Fruit fly (Drosophila melanogaster) whole organism, embryonic: ENCODE data around the gene Prp39.

Source experiments
- Atf3 ChIP-seq: fragments of 200-800 bp; sonication (Bioruptor generic); optimal IDR thresholded peaks from 3 replicates; lab custom pipeline; 2016; ENCODE audit warnings: missing biosample characterization, missing genetic modification characterization
- CG11696 ChIP-seq: fragments of 200-800 bp; sonication (Bioruptor generic); IDR thresholded peaks from 2 replicates; pipeline ENCODE4 v1.3.6; 2022; ENCODE audit warnings: missing biosample characterization, missing genetic modification characterization
- CG12942 ChIP-seq: fragments of 200-800 bp; sonication (Bioruptor generic); optimal IDR thresholded peaks from 3 replicates; lab custom pipeline; 2016; ENCODE audit warnings: missing biosample characterization, missing genetic modification characterization
- CG15269 ChIP-seq: fragments of 200-800 bp; sonication (Bioruptor generic); optimal IDR thresholded peaks from 2 replicates; lab custom pipeline; 2018; ENCODE audit warnings: missing biosample characterization, mild to moderate bottlenecking, missing genetic modification characterization, moderate library complexity
- CG15514 ChIP-seq: fragments of 200-800 bp; sonication (Bioruptor generic); optimal IDR thresholded peaks from 3 replicates; lab custom pipeline; 2017; ENCODE audit warnings: missing biosample characterization, missing genetic modification characterization, mild to moderate bottlenecking, moderate library complexity, missing genetic modification reagents
- CG1792 ChIP-seq: fragments of 200-800 bp; sonication (Bioruptor generic); optimal IDR thresholded peaks from 2 replicates; lab custom pipeline; 2016; ENCODE audit warnings: missing biosample characterization, missing genetic modification characterization
- CG18599 ChIP-seq: fragments of 200-800 bp; sonication (Bioruptor generic); optimal IDR thresholded peaks from 3 replicates; lab custom pipeline; 2017; ENCODE audit warnings: missing biosample characterization, missing genetic modification characterization, mild to moderate bottlenecking, moderate library complexity, missing genetic modification reagents
- CG2202 ChIP-seq: fragments of 200-800 bp; sonication (Bioruptor generic); optimal IDR thresholded peaks from 2 replicates; lab custom pipeline; 2018; ENCODE audit warnings: missing biosample characterization, mild to moderate bottlenecking, missing genetic modification characterization
- CG3065 ChIP-seq: fragments of 200-800 bp; sonication (Bioruptor generic); optimal IDR thresholded peaks from 2 replicates; lab custom pipeline; 2016; ENCODE audit warnings: missing biosample characterization, missing genetic modification characterization
- CG3838 ChIP-seq: fragments of 200-800 bp; sonication (Bioruptor generic); optimal IDR thresholded peaks from 3 replicates; lab custom pipeline; 2016; ENCODE audit warnings: missing biosample characterization, missing genetic modification characterization
- CG4854 ChIP-seq: fragments of 200-800 bp; sonication (Bioruptor generic); optimal IDR thresholded peaks from 2 replicates; lab custom pipeline; 2016; ENCODE audit warnings: missing biosample characterization, missing genetic modification characterization, inconsistent platforms
- CG5245 ChIP-seq: fragments of 200-800 bp; sonication (Bioruptor generic); optimal IDR thresholded peaks from 3 replicates; lab custom pipeline; 2016; ENCODE audit warnings: missing biosample characterization, missing genetic modification characterization
- CG7357 ChIP-seq: fragments of 200-800 bp; sonication (Bioruptor generic); IDR thresholded peaks from 3 replicates; pipeline ENCODE4 v1.3.6; 2022; ENCODE audit warnings: missing biosample characterization, missing genetic modification characterization
- CG8281 ChIP-seq: fragments of 200-800 bp; sonication (Bioruptor generic); optimal IDR thresholded peaks from 2 replicates; lab custom pipeline; 2018; ENCODE audit warnings: missing biosample characterization, mild to moderate bottlenecking, missing genetic modification characterization, moderate library complexity
- Camta ChIP-seq: fragments of 200-800 bp; sonication (Bioruptor generic); optimal IDR thresholded peaks from 2 replicates; lab custom pipeline; 2016; ENCODE audit warnings: missing biosample characterization, missing genetic modification characterization
- CkIIα-i1 ChIP-seq: fragments of 200-800 bp; sonication (Bioruptor generic); IDR thresholded peaks from 2 replicates; pipeline ENCODE4 v1.3.6; 2022; ENCODE audit warnings: missing biosample characterization, missing genetic modification characterization
- CrebB ChIP-seq: fragments of 200-800 bp; sonication (Bioruptor generic); optimal IDR thresholded peaks from 3 replicates; lab custom pipeline; 2018; ENCODE audit warnings: missing biosample characterization, mild to moderate bottlenecking, missing genetic modification characterization
- Dfd ChIP-seq, 2 experiments: fragments of >200 bp; optimal IDR thresholded peaks; 2 replicates each; lab custom pipeline; 2017; ENCODE audit warnings: missing biosample characterization in 2 of 2, missing genetic modification characterization in 2 of 2
- Fer3 ChIP-seq: fragments of 200-800 bp; sonication (Bioruptor generic); optimal IDR thresholded peaks from 2 replicates; lab custom pipeline; 2018; ENCODE audit warnings: missing biosample characterization, mild to moderate bottlenecking, missing genetic modification characterization, moderate library complexity
- HLH3B ChIP-seq: fragments of 200-800 bp; sonication (Bioruptor generic); IDR thresholded peaks from 2 replicates; pipeline ENCODE4 v1.3.6; 2022; ENCODE audit warnings: missing biosample characterization, missing genetic modification characterization
- Hr39 ChIP-seq: fragments of >200 bp; optimal IDR thresholded peaks from 2 replicates; lab custom pipeline; 2017
- Jarid2 ChIP-seq: fragments of 200-800 bp; sonication (Bioruptor generic); optimal IDR thresholded peaks from 3 replicates; lab custom pipeline; 2017; ENCODE audit warnings: mild to moderate bottlenecking, missing biosample characterization, missing genetic modification reagents, missing genetic modification characterization
- NC2β ChIP-seq: fragments of 200-800 bp; sonication (Bioruptor generic); optimal IDR thresholded peaks from 2 replicates; lab custom pipeline; 2016; ENCODE audit warnings: missing biosample characterization, missing genetic modification characterization
- Neu2 ChIP-seq: fragments of 200-800 bp; sonication (Bioruptor generic); optimal IDR thresholded peaks from 3 replicates; lab custom pipeline; 2016; ENCODE audit warnings: missing biosample characterization, missing genetic modification characterization, borderline replicate concordance
- Oli ChIP-seq: fragments of 200-800 bp; sonication (Bioruptor generic); optimal IDR thresholded peaks from 2 replicates; lab custom pipeline; 2018; ENCODE audit warnings: missing biosample characterization, mild to moderate bottlenecking, missing genetic modification characterization, moderate library complexity
- PHDP ChIP-seq: fragments of 200-800 bp; sonication (Bioruptor generic); optimal IDR thresholded peaks from 3 replicates; lab custom pipeline; 2018; ENCODE audit warnings: missing biosample characterization, mild to moderate bottlenecking, missing genetic modification characterization, moderate library complexity
- Ravus ChIP-seq: fragments of 200-800 bp; sonication (Bioruptor generic); IDR thresholded peaks from 2 replicates; pipeline ENCODE4 v1.3.6; 2022; ENCODE audit warnings: missing biosample characterization, missing genetic modification characterization
- aop ChIP-seq: fragments of 200-800 bp; sonication (Bioruptor generic); IDR thresholded peaks from 2 replicates; pipeline ENCODE4 v1.3.6; 2022; ENCODE audit warnings: missing biosample characterization, missing genetic modification characterization
- bab2 ChIP-seq: fragments of 200-800 bp; sonication (Bioruptor generic); optimal IDR thresholded peaks from 2 replicates; lab custom pipeline; 2016; ENCODE audit warnings: missing biosample characterization, missing genetic modification characterization
- caup ChIP-seq: fragments of 200-800 bp; sonication (Bioruptor generic); optimal IDR thresholded peaks from 3 replicates; lab custom pipeline; 2017; ENCODE audit warnings: missing biosample characterization, mild to moderate bottlenecking, missing genetic modification characterization, moderate library complexity; ENCODE audit not compliant: severe bottlenecking
- chinmo ChIP-seq: fragments of 200-800 bp; sonication (Bioruptor generic); IDR thresholded peaks from 4 replicates; pipeline ENCODE4 v1.3.6; 2022; ENCODE audit warnings: missing biosample characterization, missing genetic modification characterization; ENCODE audit not compliant: partially characterized antibody
- crol ChIP-seq: fragments of 200-800 bp; sonication (Bioruptor generic); IDR thresholded peaks from 2 replicates; pipeline ENCODE4 v1.3.6; 2022; ENCODE audit warnings: missing biosample characterization, missing genetic modification characterization
- dm ChIP-seq: fragments of 200-800 bp; sonication (Bioruptor generic); optimal IDR thresholded peaks from 3 replicates; lab custom pipeline; 2016; ENCODE audit warnings: missing biosample characterization, missing genetic modification characterization
- ham ChIP-seq: fragments of 200-800 bp; sonication (Bioruptor generic); IDR thresholded peaks from 2 replicates; pipeline ENCODE4 v1.3.6; 2022; ENCODE audit warnings: missing biosample characterization, missing genetic modification characterization
- sd ChIP-seq: fragments of 200-800 bp; sonication (Bioruptor generic); optimal IDR thresholded peaks from 3 replicates; lab custom pipeline; 2018; ENCODE audit warnings: missing biosample characterization, mild to moderate bottlenecking, missing genetic modification characterization, moderate library complexity
- sens-2 ChIP-seq: fragments of 200-800 bp; sonication (Bioruptor generic); IDR thresholded peaks from 2 replicates; pipeline ENCODE4 v1.3.6; 2022; ENCODE audit warnings: missing biosample characterization, missing genetic modification characterization
- slp2 ChIP-seq: fragments of 200-800 bp; sonication (Bioruptor generic); optimal IDR thresholded peaks from 2 replicates; lab custom pipeline; 2016; ENCODE audit warnings: missing biosample characterization, missing genetic modification characterization
- tgo ChIP-seq: fragments of 200-800 bp; sonication (Bioruptor generic); IDR thresholded peaks from 3 replicates; pipeline ENCODE4 v1.3.6; 2022; ENCODE audit warnings: missing biosample characterization, missing genetic modification characterization
- vfl ChIP-seq: fragments of 200-800 bp; sonication (Bioruptor generic); optimal IDR thresholded peaks from 2 replicates; lab custom pipeline; 2016; ENCODE audit warnings: missing biosample characterization, missing genetic modification characterization
- wek ChIP-seq: fragments of 200-800 bp; sonication (Bioruptor generic); optimal IDR thresholded peaks from 3 replicates; lab custom pipeline; 2018; ENCODE audit warnings: missing biosample characterization, mild to moderate bottlenecking, missing genetic modification characterization, moderate library complexity
- z ChIP-seq: fragments of 200-800 bp; sonication (Bioruptor generic); IDR thresholded peaks from 3 replicates; pipeline ENCODE4 v1.3.6; 2022; ENCODE audit warnings: missing biosample characterization, missing genetic modification characterization

The Prp39 gene

DNA sequence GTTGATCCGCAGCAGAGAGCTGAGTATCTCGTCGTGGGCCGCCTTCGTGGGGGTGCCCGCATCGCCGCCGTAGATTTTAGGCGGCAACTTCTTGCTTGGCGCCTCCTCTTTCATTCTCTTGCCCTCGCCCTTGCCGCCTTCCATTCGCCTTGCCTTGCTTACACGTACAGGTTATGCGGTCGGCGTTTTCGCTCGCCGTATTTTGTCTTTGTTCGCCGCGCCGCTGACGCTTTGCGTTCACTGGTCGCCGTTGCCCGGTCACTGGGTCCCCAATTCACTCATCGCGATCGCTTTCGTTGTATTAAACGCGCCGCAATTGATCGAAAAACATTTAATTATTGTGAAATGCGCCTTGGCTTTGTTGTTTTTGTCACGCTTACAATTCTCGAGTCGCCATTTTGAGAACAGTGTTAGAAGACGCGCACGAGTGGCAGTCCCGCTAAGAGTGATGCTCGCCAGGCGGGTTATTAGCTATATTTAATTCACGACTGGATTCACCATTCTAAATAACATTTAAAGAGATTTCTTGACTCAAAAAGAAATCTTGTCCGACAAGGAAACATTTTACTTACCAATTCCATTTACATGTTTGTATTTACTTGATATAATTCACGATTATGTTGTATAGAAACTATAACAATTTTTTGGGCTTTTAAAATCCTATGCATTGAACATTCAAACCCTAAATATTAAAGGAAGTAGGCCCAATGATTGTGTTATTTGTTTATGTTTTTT, 793 bp upstream of the Prp39 start, which contains the start of gene wdn (continued):
- TF ChIP-seq bab2 (GFP tag; lab: Kevin White, UChicago) (peak; percentile 2), caup (GFP tag; lab: Kevin White, UChicago) (no peak), CG12942 (GFP tag; lab: Kevin White, UChicago) (no peak), tgo (GFP tag; lab: Robert Waterston, UW) (no peak), z (no peak), dm (GFP tag; lab: Kevin White, UChicago) (peak; percentile 63), CG1792 (GFP tag; lab: Kevin White, UChicago) (no peak), CG2202 (tag; lab: Kevin White, UChicago) (no peak), CG8281 (tag; lab: Kevin White, UChicago) (no peak), slp2 (GFP tag; lab: Kevin White, UChicago) (no peak), CG3838 (GFP tag; lab: Kevin White, UChicago) (no peak), sens-2 (GFP tag; lab: Robert Waterston, UW) (no peak), vfl (no peak), CG4854 (no peak), aop (GFP tag; lab: Robert Waterston, UW) (no peak), Ravus (GFP tag; lab: Robert Waterston, UW) (no peak), CG7357 (GFP tag; lab: Robert Waterston, UW) (no peak), PHDP (no peak), Neu2 (GFP tag; lab: Kevin White, UChicago) (no peak), Fer3 (tag; lab: Kevin White, UChicago) (no peak), CG15269 (tag; lab: Kevin White, UChicago) (no peak), wek (GFP tag; lab: Kevin White, UChicago) (no peak), Oli (tag; lab: Kevin White, UChicago) (peak; percentile 10), Dfd (GFP tag; optimal IDR thresholded peaks at IDR 0.05; lab: Kevin White, UChicago) (no peak), Jarid2 (no peak), crol (peak; percentile 88), CrebB (tag; lab: Kevin White, UChicago) (no peak), chinmo (GFP tag; lab: Robert Waterston, UW) (0 out of 4 replicates have a peak, but pooled peaks have one; percentile 23), CG15514 (peak; percentile 92), sd (tag; lab: Kevin White, UChicago) (no peak), CG18599 (no peak), CG3065 (GFP tag; lab: Kevin White, UChicago) (no peak), NC2β (GFP tag; lab: Kevin White, UChicago) (no peak), CG11696 (GFP tag; lab: Robert Waterston, UW) (no peak), CG5245 (GFP tag; lab: Kevin White, UChicago) (no peak), CkIIα-i1 (GFP tag; lab: Robert Waterston, UW) (no peak), Atf3 (no peak), Camta (GFP tag; lab: Kevin White, UChicago) (no peak), Hr39 (lab: Kevin White, UChicago) (no peak), ham (GFP tag; lab: Robert Waterston, UW) (no peak), HLH3B (no peak)
